Fruit fly (Drosophila melanogaster) whole organism, embryonic: ENCODE measurements around the gene mTor.
A peak's percentile ranks its signal among the peaks of the same experiment; 100 is the strongest.

Experiments used
- BEAF-32 ChIP-seq: fragments of 200-800 bp; sonication (Bioruptor generic); optimal IDR thresholded peaks from 3 replicates; lab custom pipeline; 2017; ENCODE audit warnings: missing biosample characterization, missing genetic modification characterization, mild to moderate bottlenecking, moderate library complexity, missing genetic modification reagents
- Bgb ChIP-seq: fragments of 200-800 bp; sonication (Bioruptor generic); IDR thresholded peaks from 2 replicates; pipeline ENCODE4 v1.3.6; 2022; ENCODE audit warnings: missing biosample characterization, missing genetic modification characterization; ENCODE audit not compliant: partially characterized antibody
- CG12659 ChIP-seq: fragments of 200-800 bp; sonication (Bioruptor generic); optimal IDR thresholded peaks from 3 replicates; lab custom pipeline; 2017; ENCODE audit warnings: mild to moderate bottlenecking, missing biosample characterization, missing genetic modification reagents, missing genetic modification characterization
- CG13287 ChIP-seq: fragments of 200-800 bp; sonication (Bioruptor generic); IDR thresholded peaks from 2 replicates; pipeline ENCODE4 v1.3.6; 2022; ENCODE audit warnings: missing biosample characterization, missing genetic modification characterization; ENCODE audit not compliant: partially characterized antibody
- CG14710 ChIP-seq: fragments of 200-800 bp; sonication (Bioruptor generic); optimal IDR thresholded peaks from 3 replicates; lab custom pipeline; 2019; ENCODE audit warnings: missing biosample characterization, mild to moderate bottlenecking, missing genetic modification characterization, moderate library complexity
- CG15479 ChIP-seq: fragments of 200-800 bp; sonication (Bioruptor generic); optimal IDR thresholded peaks from 3 replicates; lab custom pipeline; 2019; ENCODE audit warnings: missing biosample characterization, mild to moderate bottlenecking, missing genetic modification characterization, moderate library complexity
- CG15514 ChIP-seq: fragments of 200-800 bp; sonication (Bioruptor generic); optimal IDR thresholded peaks from 3 replicates; lab custom pipeline; 2017; ENCODE audit warnings: missing biosample characterization, missing genetic modification characterization, mild to moderate bottlenecking, moderate library complexity, missing genetic modification reagents
- CG16813 ChIP-seq: fragments of 200-800 bp; sonication (Bioruptor generic); IDR thresholded peaks from 3 replicates; pipeline ENCODE4 v1.3.6; 2022; ENCODE audit warnings: missing biosample characterization, missing genetic modification characterization; ENCODE audit not compliant: partially characterized antibody
- CG17829 ChIP-seq: fragments of 200-800 bp; optimal IDR thresholded peaks from 2 replicates; lab custom pipeline; 2019; ENCODE audit warnings: missing biosample characterization, mild to moderate bottlenecking, missing genetic modification characterization, moderate library complexity
- CG33213 ChIP-seq: fragments of 200-800 bp; sonication (Bioruptor generic); optimal IDR thresholded peaks from 3 replicates; lab custom pipeline; 2016; ENCODE audit warnings: missing biosample characterization, missing genetic modification characterization
- CG42726 ChIP-seq: fragments of 200-800 bp; sonication (Bioruptor generic); IDR thresholded peaks from 2 replicates; pipeline ENCODE4 v1.3.6; 2022; ENCODE audit warnings: missing biosample characterization, missing genetic modification characterization; ENCODE audit not compliant: partially characterized antibody
- CG6683 ChIP-seq: fragments of 200-800 bp; sonication (Bioruptor generic); optimal IDR thresholded peaks from 2 replicates; lab custom pipeline; 2017; ENCODE audit warnings: missing biosample characterization, mild to moderate bottlenecking, missing genetic modification characterization, missing genetic modification reagents
- CG7357 ChIP-seq: fragments of 200-800 bp; sonication (Bioruptor generic); IDR thresholded peaks from 3 replicates; pipeline ENCODE4 v1.3.6; 2022; ENCODE audit warnings: missing biosample characterization, missing genetic modification characterization
- CG7963 ChIP-seq: fragments of 200-800 bp; sonication (Bioruptor generic); IDR thresholded peaks from 3 replicates; pipeline ENCODE4 v1.3.6; 2022; ENCODE audit warnings: missing biosample characterization, missing genetic modification characterization; ENCODE audit not compliant: partially characterized antibody
- Dbx ChIP-seq: fragments of 200-800 bp; sonication (Bioruptor generic); IDR thresholded peaks from 3 replicates; pipeline ENCODE4 v1.3.6; 2022; ENCODE audit warnings: missing biosample characterization, missing genetic modification characterization
- Doc3 ChIP-seq: fragments of 200-800 bp; sonication (Bioruptor generic); IDR thresholded peaks from 3 replicates; pipeline ENCODE4 v1.3.6; 2022; ENCODE audit warnings: missing biosample characterization, missing genetic modification characterization; ENCODE audit not compliant: partially characterized antibody
- Dp ChIP-seq: fragments of 200-800 bp; sonication (Bioruptor generic); optimal IDR thresholded peaks from 2 replicates; lab custom pipeline; 2018; ENCODE audit warnings: missing biosample characterization, mild to moderate bottlenecking, missing genetic modification characterization, moderate library complexity
- Dref ChIP-seq: fragments of 200-800 bp; sonication (Bioruptor generic); IDR thresholded peaks from 2 replicates; pipeline ENCODE4 v1.3.6; 2022; ENCODE audit warnings: missing biosample characterization, missing genetic modification characterization
- E2f2 ChIP-seq: fragments of 200-800 bp; sonication (Bioruptor generic); IDR thresholded peaks from 2 replicates; pipeline ENCODE4 v1.3.6; 2022; ENCODE audit warnings: missing biosample characterization, missing genetic modification characterization
- Ets65A ChIP-seq: fragments of 200-800 bp; sonication (Bioruptor generic); peaks from one replicate; lab custom pipeline; 2016; ENCODE audit warnings: missing biosample characterization, missing genetic modification characterization
- Ets97D ChIP-seq: fragments of 200-800 bp; sonication (Bioruptor generic); optimal IDR thresholded peaks from 3 replicates; lab custom pipeline; 2016; ENCODE audit warnings: missing biosample characterization, missing genetic modification characterization
- HmgZ ChIP-seq: fragments of 200-800 bp; sonication (Bioruptor generic); optimal IDR thresholded peaks from 2 replicates; lab custom pipeline; 2018; ENCODE audit warnings: missing biosample characterization, mild to moderate bottlenecking, missing genetic modification characterization
- MBD-R2 ChIP-seq: fragments of 200-800 bp; sonication (Bioruptor generic); IDR thresholded peaks from 2 replicates; pipeline ENCODE4 v1.3.6; 2022; ENCODE audit warnings: missing biosample characterization, missing genetic modification characterization
- Opbp ChIP-seq: fragments of 200-800 bp; sonication (Bioruptor generic); IDR thresholded peaks from 3 replicates; pipeline ENCODE4 v1.3.6; 2022; ENCODE audit warnings: missing biosample characterization, missing genetic modification characterization; ENCODE audit not compliant: partially characterized antibody
- PHDP ChIP-seq: fragments of 200-800 bp; sonication (Bioruptor generic); optimal IDR thresholded peaks from 3 replicates; lab custom pipeline; 2018; ENCODE audit warnings: missing biosample characterization, mild to moderate bottlenecking, missing genetic modification characterization, moderate library complexity
- Scr ChIP-seq: fragments of 200-800 bp; sonication (Bioruptor generic); IDR thresholded peaks from 2 replicates; pipeline ENCODE4 v1.3.6; 2022; ENCODE audit warnings: missing biosample characterization, missing genetic modification characterization; ENCODE audit not compliant: partially characterized antibody
- Sry-δ ChIP-seq: fragments of 200-800 bp; sonication (Bioruptor generic); optimal IDR thresholded peaks from 2 replicates; lab custom pipeline; 2016; ENCODE audit warnings: missing biosample characterization, missing genetic modification characterization
- bbx ChIP-seq: fragments of 200-800 bp; sonication (Bioruptor generic); IDR thresholded peaks from 2 replicates; pipeline ENCODE4 v1.3.6; 2022; ENCODE audit warnings: missing biosample characterization, missing genetic modification characterization; ENCODE audit not compliant: partially characterized antibody
- chinmo ChIP-seq: fragments of 200-800 bp; sonication (Bioruptor generic); IDR thresholded peaks from 4 replicates; pipeline ENCODE4 v1.3.6; 2022; ENCODE audit warnings: missing biosample characterization, missing genetic modification characterization; ENCODE audit not compliant: partially characterized antibody
- ems ChIP-seq: fragments of 200-800 bp; sonication (Bioruptor generic); optimal IDR thresholded peaks from 3 replicates; lab custom pipeline; 2016; ENCODE audit warnings: missing biosample characterization, missing genetic modification characterization
- gem ChIP-seq: fragments of 200-800 bp; sonication (Bioruptor generic); optimal IDR thresholded peaks from 2 replicates; lab custom pipeline; 2019; ENCODE audit warnings: missing biosample characterization, mild to moderate bottlenecking, missing genetic modification characterization, moderate library complexity
- gro ChIP-seq: fragments of 200-800 bp; sonication (Bioruptor generic); optimal IDR thresholded peaks from 2 replicates; lab custom pipeline; 2016; ENCODE audit warnings: missing biosample characterization, missing genetic modification characterization
- gsb ChIP-seq: fragments of 200-800 bp; sonication (Bioruptor generic); IDR thresholded peaks from 2 replicates; pipeline ENCODE4 v1.3.6; 2022; ENCODE audit warnings: missing biosample characterization, missing genetic modification characterization
- hbn ChIP-seq: fragments of 200-800 bp; sonication (Bioruptor generic); IDR thresholded peaks from 2 replicates; pipeline ENCODE4 v1.3.6; 2022; ENCODE audit warnings: missing biosample characterization, missing genetic modification characterization; ENCODE audit not compliant: partially characterized antibody
- nerfin-2 ChIP-seq: fragments of 200-800 bp; sonication (Bioruptor generic); IDR thresholded peaks from 2 replicates; pipeline ENCODE4 v1.3.6; 2022; ENCODE audit warnings: missing biosample characterization, missing genetic modification characterization; ENCODE audit not compliant: partially characterized antibody
- onecut ChIP-seq: fragments of 200-800 bp; sonication (Bioruptor generic); IDR thresholded peaks from 2 replicates; pipeline ENCODE4 v1.3.6; 2022; ENCODE audit warnings: missing biosample characterization, missing genetic modification characterization
- org-1 ChIP-seq: fragments of 200-800 bp; sonication (Bioruptor generic); optimal IDR thresholded peaks from 2 replicates; lab custom pipeline; 2017; ENCODE audit warnings: missing biosample characterization, missing genetic modification characterization
- phol ChIP-seq: fragments of 200-800 bp; sonication (Bioruptor generic); optimal IDR thresholded peaks from 3 replicates; lab custom pipeline; 2018; ENCODE audit warnings: missing biosample characterization, mild to moderate bottlenecking, missing genetic modification characterization, moderate library complexity
- pzg ChIP-seq: fragments of 200-800 bp; sonication (Bioruptor generic); optimal IDR thresholded peaks from 3 replicates; lab custom pipeline; 2018; ENCODE audit warnings: missing biosample characterization, mild to moderate bottlenecking, missing genetic modification characterization, moderate library complexity
- sens ChIP-seq: fragments of 200-800 bp; sonication (Bioruptor generic); peaks from one replicate; lab custom pipeline; 2016; ENCODE audit warnings: missing biosample characterization, missing genetic modification characterization
- shn ChIP-seq: fragments of 200-800 bp; sonication (Bioruptor generic); optimal IDR thresholded peaks from 3 replicates; lab custom pipeline; 2016; ENCODE audit warnings: missing biosample characterization, missing genetic modification characterization
- sr ChIP-seq: fragments of 200-800 bp; sonication (Bioruptor generic); IDR thresholded peaks from 3 replicates; pipeline ENCODE4 v1.3.6; 2022; ENCODE audit warnings: missing biosample characterization, missing genetic modification characterization
- tna ChIP-seq: fragments of 200-800 bp; sonication (Bioruptor generic); IDR thresholded peaks from 2 replicates; pipeline ENCODE4 v1.3.6; 2022; ENCODE audit warnings: missing biosample characterization, missing genetic modification characterization; ENCODE audit not compliant: partially characterized antibody
- vnd ChIP-seq: fragments of 200-800 bp; sonication (Bioruptor generic); IDR thresholded peaks from 3 replicates; pipeline ENCODE4 v1.3.6; 2022; ENCODE audit warnings: missing biosample characterization, missing genetic modification characterization; ENCODE audit not compliant: partially characterized antibody
- wor ChIP-seq: fragments of 200-800 bp; sonication (Bioruptor generic); IDR thresholded peaks from 2 replicates; pipeline ENCODE4 v1.3.6; 2022; ENCODE audit warnings: missing biosample characterization, missing genetic modification characterization
- zen2 ChIP-seq: fragments of 200-800 bp; sonication (Bioruptor generic); IDR thresholded peaks from 3 replicates; pipeline ENCODE4 v1.3.6; 2022; ENCODE audit warnings: missing biosample characterization, missing genetic modification characterization; ENCODE audit not compliant: partially characterized antibody

The mTor gene

dm6 chr2L:12985043-12985442 is 19.2 kb upstream of the mTor start (continued):
- peak; percentile 33 for TF ChIP-seq gem (tag; lab: Kevin White, UChicago)
- TF ChIP-seq wor: no peak
- no peak for TF ChIP-seq shn (GFP tag; lab: Kevin White, UChicago)
- no peak for TF ChIP-seq CG33213 (GFP tag; lab: Kevin White, UChicago)
- TF ChIP-seq gsb: no peak

dm6 chr2L:13000393-13001001 is 3.8 kb upstream of the mTor start, which contains the start of gene Yip1d1:
Gene Yip1d1, minus strand, starts transcription at chr2L:13000635.
- TF ChIP-seq Dp (GFP tag; lab: Kevin White, UChicago) (peak; percentile 89), sens (peak; percentile 85), onecut (GFP tag; lab: Robert Waterston, UW) (peak; percentile 16; the same call in 1 of the 2 replicates), Dref (GFP tag; lab: Robert Waterston, UW) (peak; percentile 98), Bgb (GFP tag; lab: Robert Waterston, UW) (peak; percentile 97), HmgZ (tag; lab: Kevin White, UChicago) (peak; percentile 43), Ets65A (GFP tag; lab: Kevin White, UChicago) (peak; percentile 59), chinmo (GFP tag; lab: Robert Waterston, UW) (peak; percentile 98), MBD-R2 (peak; percentile 81), E2f2 (GFP tag; lab: Robert Waterston, UW) (peak; percentile 94), CG17829 (tag; lab: Kevin White, UChicago) (peak; percentile 7), phol (tag; lab: Kevin White, UChicago) (peak; percentile 13), Sry-δ (GFP tag; lab: Kevin White, UChicago) (peak; percentile 89), CG13287 (peak; percentile 98), nerfin-2 (peak; percentile 95), gro (GFP tag; lab: Kevin White, UChicago) (peak; percentile 43), hbn (GFP tag; lab: Robert Waterston, UW) (peak; percentile 96), Scr (GFP tag; lab: Robert Waterston, UW) (peak; percentile 93), PHDP (peak; percentile 18), sr (GFP tag; lab: Robert Waterston, UW) (no peak), BEAF-32 (GFP tag; lab: Kevin White, UChicago) (peak; percentile 86), CG7357 (GFP tag; lab: Robert Waterston, UW) (no peak), zen2 (GFP tag; lab: Robert Waterston, UW) (peak; percentile 98), ems (GFP tag; lab: Kevin White, UChicago) (no peak), CG12659 (peak; percentile 56), pzg (GFP tag; lab: Kevin White, UChicago) (peak; percentile 70), Opbp (GFP tag; lab: Robert Waterston, UW) (peak; percentile 95), Ets97D (peak; percentile 23), CG14710 (tag; lab: Kevin White, UChicago) (peak; percentile 32), org-1 (no peak), Dbx (0 out of 3 replicates have a peak, but pooled peaks have one; percentile 32), vnd (GFP tag; lab: Robert Waterston, UW) (peak; percentile 89), bbx (GFP tag; lab: Robert Waterston, UW) (peak; percentile 96), CG42726 (GFP tag; lab: Robert Waterston, UW) (peak; percentile 73; the same call in 1 of the 2 replicates), Doc3 (GFP tag; lab: Robert Waterston, UW) (peak; percentile 94), tna (GFP tag; lab: Robert Waterston, UW) (peak; percentile 97), CG7963 (peak; percentile 97), CG15514 (GFP tag; lab: Kevin White, UChicago) (peak; percentile 6), CG15479 (peak; percentile 33), CG16813 (GFP tag; lab: Robert Waterston, UW) (peak; percentile 90), CG6683 (GFP tag; lab: Kevin White, UChicago) (no peak)
